Worm (Caenorhabditis elegans) whole organism, L3 larva: ENCODE measurements around the gene E03H12.5.

ENCODE experiments used
- R02D3.7 ChIP-seq: fragments of 150-350 bp; optimal IDR thresholded peaks from 2 replicates; lab custom pipeline; 2014; ENCODE audit warnings: missing biosample characterization, missing genetic modification characterization
- aly-2 ChIP-seq: fragments of 150-350 bp; optimal IDR thresholded peaks from 2 replicates; lab custom pipeline; 2014; ENCODE audit warnings: missing biosample characterization, missing genetic modification characterization
- ama-1 ChIP-seq: fragments of 150-350 bp; optimal IDR thresholded peaks from 2 replicates; lab custom pipeline; 2018
- ceh-16 ChIP-seq: sonication (generic microtip); optimal IDR thresholded peaks from 2 replicates; lab custom pipeline; 2017; ENCODE audit warnings: missing biosample characterization, missing genetic modification characterization
- ceh-28 ChIP-seq: fragments of 150-350 bp; optimal IDR thresholded peaks from 2 replicates; lab custom pipeline; 2014; ENCODE audit warnings: missing biosample characterization, missing genetic modification reagents, missing genetic modification characterization
- daf-12 ChIP-seq: fragments of 150-350 bp; optimal IDR thresholded peaks from 2 replicates; lab custom pipeline; 2014; ENCODE audit warnings: missing biosample characterization, missing genetic modification reagents, missing genetic modification characterization
- egl-27 ChIP-seq: sonication (generic microtip); optimal IDR thresholded peaks from 4 replicates; lab custom pipeline; 2017; ENCODE audit warnings: missing biosample characterization, missing genetic modification reagents, missing genetic modification characterization
- egl-5 ChIP-seq: fragments of 150-350 bp; optimal IDR thresholded peaks from 2 replicates; lab custom pipeline; 2017; ENCODE audit warnings: missing biosample characterization, missing genetic modification reagents, missing genetic modification characterization, inconsistent platforms
- elt-1 ChIP-seq: fragments of 150-350 bp; optimal IDR thresholded peaks from 2 replicates; lab custom pipeline; 2014; ENCODE audit warnings: missing biosample characterization, missing genetic modification characterization
- elt-2 ChIP-seq: sonication (generic microtip); optimal IDR thresholded peaks from 2 replicates; lab custom pipeline; 2016; ENCODE audit warnings: missing genetic modification reagents, mild to moderate bottlenecking, missing genetic modification characterization, missing compliant biosample characterization
- elt-3 ChIP-seq, 3 experiments: fragments of 150-350 bp in 1 of 3; sonication (generic microtip) in 2 of 3; optimal IDR thresholded peaks; 2 replicates in 2 of 3; 4 replicates in 1 of 3; lab custom pipeline; 2014 to 2017; ENCODE audit warnings: missing biosample characterization in 3 of 3, missing genetic modification characterization in 3 of 3
- eor-1 ChIP-seq, 2 experiments: fragments of 150-350 bp; optimal IDR thresholded peaks; 2 replicates each; lab custom pipeline; 2014 to 2018; ENCODE audit warnings: missing biosample characterization in 2 of 2, missing genetic modification characterization in 2 of 2
- fkh-10 ChIP-seq: sonication (generic microtip); optimal IDR thresholded peaks from 2 replicates; lab custom pipeline; 2017; ENCODE audit warnings: missing biosample characterization, missing genetic modification reagents, missing genetic modification characterization
- fkh-2 ChIP-seq: fragments of 150-350 bp; optimal IDR thresholded peaks from 2 replicates; lab custom pipeline; 2014; ENCODE audit warnings: missing biosample characterization, missing genetic modification reagents, missing genetic modification characterization
- fos-1 ChIP-seq: fragments of 150-350 bp; optimal IDR thresholded peaks from 2 replicates; lab custom pipeline; 2014; ENCODE audit warnings: missing biosample characterization, missing genetic modification characterization
- hmg-11 ChIP-seq: sonication (generic microtip); optimal IDR thresholded peaks from 2 replicates; lab custom pipeline; 2016; ENCODE audit warnings: missing genetic modification characterization, missing compliant biosample characterization
- jun-1 ChIP-seq: fragments of 150-350 bp; optimal IDR thresholded peaks from 2 replicates; lab custom pipeline; 2014; ENCODE audit warnings: missing biosample characterization, missing genetic modification reagents, missing genetic modification characterization
- lin-15B ChIP-seq: fragments of 150-350 bp; optimal IDR thresholded peaks from 2 replicates; lab custom pipeline; 2014; ENCODE audit warnings: missing biosample characterization, missing genetic modification characterization
- lin-39 ChIP-seq: fragments of 150-350 bp; optimal IDR thresholded peaks from 2 replicates; lab custom pipeline; 2018; ENCODE audit warnings: missing biosample characterization, missing genetic modification reagents, missing genetic modification characterization
- lsy-12 ChIP-seq: sonication (generic microtip); optimal IDR thresholded peaks from 2 replicates; lab custom pipeline; 2016; ENCODE audit warnings: mild to moderate bottlenecking, missing genetic modification characterization, missing compliant biosample characterization
- mdl-1 ChIP-seq: fragments of 150-350 bp; optimal IDR thresholded peaks from 2 replicates; lab custom pipeline; 2014; ENCODE audit warnings: missing biosample characterization, missing genetic modification characterization
- nfya-1 ChIP-seq: sonication (generic microtip); optimal IDR thresholded peaks from 2 replicates; lab custom pipeline; 2017; ENCODE audit warnings: missing genetic modification characterization, mild to moderate bottlenecking, missing compliant biosample characterization, antibody characterized with exemption, moderate library complexity; ENCODE audit not compliant: insufficient read depth
- nhr-11 ChIP-seq: fragments of 150-350 bp; optimal IDR thresholded peaks from 2 replicates; lab custom pipeline; 2014; ENCODE audit warnings: missing biosample characterization, missing genetic modification characterization
- nhr-12 ChIP-seq: fragments of 150-350 bp; optimal IDR thresholded peaks from 2 replicates; lab custom pipeline; 2014; ENCODE audit warnings: missing biosample characterization, missing genetic modification characterization
- nhr-237 ChIP-seq: fragments of 150-350 bp; optimal IDR thresholded peaks from 2 replicates; lab custom pipeline; 2014; ENCODE audit warnings: missing biosample characterization, missing genetic modification characterization
- nhr-28 ChIP-seq: fragments of 150-350 bp; optimal IDR thresholded peaks from 2 replicates; lab custom pipeline; 2014; ENCODE audit warnings: missing biosample characterization, missing genetic modification characterization
- nhr-67 ChIP-seq: fragments of 150-350 bp; optimal IDR thresholded peaks from 2 replicates; lab custom pipeline; 2014; ENCODE audit warnings: missing biosample characterization, missing genetic modification characterization
- pha-4 ChIP-seq: fragments of 150-350 bp; optimal IDR thresholded peaks from 2 replicates; lab custom pipeline; 2014; ENCODE audit warnings: missing biosample characterization, missing genetic modification reagents, missing genetic modification characterization
- pqm-1 ChIP-seq: fragments of 150-350 bp; optimal IDR thresholded peaks from 2 replicates; lab custom pipeline; 2017; ENCODE audit warnings: missing biosample characterization, missing genetic modification characterization, inconsistent platforms
- skn-1 ChIP-seq: fragments of 150-350 bp; optimal IDR thresholded peaks from 2 replicates; lab custom pipeline; 2014; ENCODE audit warnings: missing biosample characterization, missing genetic modification characterization
- snpc-4 ChIP-seq: fragments of 150-350 bp; optimal IDR thresholded peaks from 2 replicates; lab custom pipeline; 2014; ENCODE audit warnings: missing biosample characterization, missing genetic modification characterization
- tbx-2 ChIP-seq: sonication (generic microtip); optimal IDR thresholded peaks from 2 replicates; lab custom pipeline; 2016; ENCODE audit warnings: mild to moderate bottlenecking, missing genetic modification characterization, missing compliant biosample characterization
- unc-39 ChIP-seq: sonication (generic microtip); optimal IDR thresholded peaks from 4 replicates; lab custom pipeline; 2017; ENCODE audit warnings: missing biosample characterization, missing genetic modification characterization
- unc-62 ChIP-seq: fragments of 150-350 bp; sonication (generic microtip); optimal IDR thresholded peaks from 4 replicates; lab custom pipeline; 2014; ENCODE audit warnings: missing biosample characterization, missing genetic modification reagents, missing genetic modification characterization
- ztf-11 ChIP-seq: fragments of 150-350 bp; optimal IDR thresholded peaks from 2 replicates; lab custom pipeline; 2014; ENCODE audit warnings: missing biosample characterization, missing genetic modification characterization
- ztf-4 ChIP-seq: fragments of 150-350 bp; optimal IDR thresholded peaks from 2 replicates; lab custom pipeline; 2014; ENCODE audit warnings: missing biosample characterization, missing genetic modification characterization

The E03H12.5 gene

DNA sequence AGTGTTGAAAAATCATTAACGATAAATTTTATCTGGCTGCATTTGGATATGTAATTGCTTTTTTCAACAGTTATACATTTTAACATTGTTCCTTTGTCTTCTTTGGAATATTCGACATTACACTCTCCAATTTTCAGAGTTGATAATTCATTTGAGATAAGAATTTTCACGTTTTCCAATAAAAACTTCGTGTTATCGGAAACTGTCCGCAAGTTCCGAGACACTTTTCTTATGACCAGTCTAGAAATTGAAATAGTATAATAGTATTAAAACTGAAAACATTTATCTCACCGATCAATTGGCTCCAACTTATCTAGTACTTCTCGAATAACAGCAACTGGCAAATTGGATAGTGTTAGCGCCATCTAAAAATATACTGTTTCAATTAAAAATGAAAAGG is 39.4 kb upstream of the E03H12.5 start, which contains the start of gene fbxa-86:
Gene fbxa-86, minus strand, starts transcription at position 367 of the 400 bp plus-strand sequence.
- TF ChIP-seq nhr-28 (tag; lab: Kevin White, UChicago) = no peak
- no peak for TF ChIP-seq unc-39 (tag; lab: Kevin White, UChicago)
- no peak for TF ChIP-seq fkh-10
- TF ChIP-seq nhr-12 (tag; lab: Kevin White, UChicago) = no peak
- peak; percentile 57 for TF ChIP-seq elt-2
- TF ChIP-seq lin-15B (tag; lab: Kevin White, UChicago) = no peak
- TF ChIP-seq pqm-1 (tag; lab: Kevin White, UChicago) = peak; percentile 30
- no peak for TF ChIP-seq nfya-1 (tag; lab: Kevin White, UChicago)
- no peak for TF ChIP-seq unc-62 (GFP tag; lab: Kevin White, UChicago)
- no peak for TF ChIP-seq snpc-4 (tag; lab: Kevin White, UChicago)
- no peak for TF ChIP-seq ceh-28

DNA sequence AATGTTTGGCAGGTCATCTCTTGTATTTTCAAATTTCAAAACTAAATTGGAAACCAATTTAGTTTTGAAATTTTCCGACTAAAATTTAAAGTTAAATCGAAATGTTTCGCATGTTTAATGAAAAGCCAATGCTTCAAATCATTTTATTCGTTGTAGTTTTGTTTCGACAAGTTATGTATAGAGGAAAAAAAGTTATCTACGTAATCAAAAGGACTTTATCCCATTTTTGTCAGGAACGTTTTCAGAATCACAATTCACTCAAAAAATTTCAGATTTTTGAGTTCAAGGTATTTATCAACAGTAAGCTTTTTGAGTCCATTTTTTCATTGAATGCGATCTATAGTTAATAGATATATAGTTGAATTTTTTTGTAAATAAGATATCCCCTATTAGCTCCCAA is 38.4 kb upstream of the E03H12.5 start, which contains the start of gene str-168:
Gene str-168, plus strand, starts transcription at position 301 of the 400 bp plus-strand sequence.
- no peak for TF ChIP-seq eor-1 (tag; optimal IDR thresholded peaks at IDR 0.05; lab: Kevin White, UChicago)
- TF ChIP-seq lsy-12 (tag; lab: Kevin White, UChicago) = no peak
- TF ChIP-seq hmg-11 = no peak
- no peak for TF ChIP-seq ama-1 (lab: Kevin White, UChicago)
- TF ChIP-seq mdl-1 (tag; lab: Kevin White, UChicago) = no peak
- no peak for TF ChIP-seq ztf-4 (tag; lab: Kevin White, UChicago)
- TF ChIP-seq fos-1 (tag; lab: Kevin White, UChicago) = no peak
- TF ChIP-seq nfya-1 (tag; lab: Kevin White, UChicago) = no peak
- TF ChIP-seq ztf-11 (tag; lab: Kevin White, UChicago) = no peak
- no peak for TF ChIP-seq nhr-28 (tag; lab: Kevin White, UChicago)
- no peak for TF ChIP-seq lin-39 (tag; lab: Kevin White, UChicago)
- TF ChIP-seq elt-3 (tag; optimal IDR thresholded peaks at IDR 0.05; lab: Kevin White, UChicago) = no peak
- no peak for TF ChIP-seq fkh-10

- TF ChIP-seq nhr-28 (tag; lab: Kevin White, UChicago) (no peak), ceh-16 (tag; lab: Kevin White, UChicago) (no peak), lin-15B (tag; lab: Kevin White, UChicago) (no peak), lsy-12 (tag; lab: Kevin White, UChicago) (no peak), egl-5 (tag; lab: Kevin White, UChicago) (no peak), aly-2 (tag; lab: Kevin White, UChicago) (no peak), nhr-67 (tag; lab: Kevin White, UChicago) (no peak), snpc-4 (tag; lab: Kevin White, UChicago) (no peak), eor-1 (tag; optimal IDR thresholded peaks at IDR 0.05; lab: Kevin White, UChicago) (no peak)
These were observed 35.3 kb upstream of the E03H12.5 start, which contains the start of gene Y9C9A.5 for ce11 chrIV:4941681-4942080. Gene Y9C9A.5, plus strand, starts transcription at chrIV:4941981.

- TF ChIP-seq unc-39 (tag; lab: Kevin White, UChicago) = no peak
These were observed 31.3 kb upstream of the E03H12.5 start, which contains the start of gene str-169 for ce11 chrIV:4945771-4946170. Gene str-169, plus strand, starts transcription at chrIV:4946071.

ce11 chrIV:4953887-4954286 is 23.1 kb upstream of the E03H12.5 start, which contains the start of gene str-163:
Gene str-163, plus strand, starts transcription at chrIV:4954187.
- TF ChIP-seq R02D3.7 (tag; lab: Kevin White, UChicago) = no peak
- TF ChIP-seq, all 47 proteins: peak for 0

DNA sequence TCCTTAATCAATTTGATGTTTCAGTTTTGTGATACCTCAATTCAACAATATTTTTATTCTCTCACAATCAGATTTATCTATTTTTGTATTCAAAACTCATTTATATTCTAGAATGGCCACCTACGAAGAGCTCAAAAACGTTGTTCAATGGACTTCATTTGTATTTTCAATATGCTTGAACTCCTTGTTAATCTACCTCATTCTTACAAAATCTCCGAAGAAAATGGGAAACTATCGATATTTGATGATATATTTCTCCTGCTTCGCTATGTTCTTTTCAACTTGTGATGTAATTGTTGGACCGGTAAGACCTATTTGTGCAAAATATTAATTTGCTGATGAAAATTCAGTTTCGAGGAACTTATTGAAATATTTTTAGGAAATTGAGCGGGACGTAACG is 16.4 kb upstream of the E03H12.5 start, which contains the start of gene str-164:
Gene str-164, plus strand, starts transcription at position 113 of the 400 bp plus-strand sequence.
- TF ChIP-seq tbx-2 (tag; lab: Kevin White, UChicago) (no peak), eor-1 (tag; optimal IDR thresholded peaks at IDR 0.05; lab: Kevin White, UChicago) (no peak), nfya-1 (tag; lab: Kevin White, UChicago) (no peak), elt-1 (tag; lab: Kevin White, UChicago) (no peak), aly-2 (tag; lab: Kevin White, UChicago) (no peak), egl-27 (tag; lab: Kevin White, UChicago) (no peak), ztf-4 (tag; lab: Kevin White, UChicago) (no peak), ceh-28 (no peak), pqm-1 (tag; lab: Kevin White, UChicago) (no peak), daf-12 (tag; lab: Kevin White, UChicago) (no peak), pha-4 (tag; lab: Kevin White, UChicago) (no peak), nhr-11 (tag; lab: Kevin White, UChicago) (no peak), lin-39 (tag; lab: Kevin White, UChicago) (no peak), elt-2 (no peak), nhr-237 (no peak), skn-1 (tag; lab: Kevin White, UChicago) (no peak), unc-39 (tag; lab: Kevin White, UChicago) (no peak), fkh-2 (tag; lab: Kevin White, UChicago) (no peak), jun-1 (tag; lab: Kevin White, UChicago) (no peak)
